Fruit fly (Drosophila melanogaster): Measurements from ENCODE around the gene CG1105.
A peak's percentile ranks its signal among the peaks of the same experiment; 100 is the strongest.

Gene CG1105

DNA sequence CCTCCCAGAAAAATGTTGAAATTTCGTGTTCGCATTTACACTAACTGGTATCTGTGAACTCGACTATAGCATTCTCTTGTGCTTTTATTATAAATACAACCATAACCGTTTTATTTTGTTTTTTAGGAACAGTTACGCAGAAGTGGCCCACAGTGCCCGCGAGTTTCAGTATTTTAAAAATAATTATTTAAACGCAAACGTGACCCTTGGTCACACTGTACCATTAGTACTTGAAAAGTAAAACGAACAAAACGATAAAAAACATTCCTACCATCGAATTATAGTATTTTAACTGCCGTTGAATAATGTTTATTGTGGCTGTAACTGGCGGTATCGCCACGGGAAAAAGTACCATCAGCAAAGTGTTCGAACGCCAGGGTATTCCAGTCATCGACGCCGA lies 15.0 kb upstream of the CG1105 start, which contains the start of gene Dpck (continued):
- TF ChIP-seq lmd (GFP tag; IDR thresholded peaks at IDR 0.05) (no peak), CG4820 (GFP tag; optimal IDR thresholded peaks at IDR 0.05) (no peak), sd (tag; optimal IDR thresholded peaks at IDR 0.05) (peak; percentile 9), MTF-1 (GFP tag; optimal IDR thresholded peaks at IDR 0.05; ENCODE audit: borderline replicate concordance) (no peak), pum (GFP tag; optimal IDR thresholded peaks at IDR 0.05) (peak; percentile 1), inv (GFP tag; IDR thresholded peaks at IDR 0.05; ENCODE audit: partially characterized antibody) (no peak), CG13624 (GFP tag; optimal IDR thresholded peaks at IDR 0.05) (peak; percentile 46), nom (GFP tag; optimal IDR thresholded peaks at IDR 0.05) (peak; percentile 73), vvl (GFP tag; IDR thresholded peaks at IDR 0.05) (0 out of 2 replicates have a peak, but pooled peaks have one; percentile 37), nerfin-1 (tag; optimal IDR thresholded peaks at IDR 0.05) (peak; percentile 6), CG14667 (GFP tag; IDR thresholded peaks at IDR 0.05) (no peak), Taf1 (GFP tag; IDR thresholded peaks at IDR 0.05) (no peak), CG7839 (tag; optimal IDR thresholded peaks at IDR 0.05) (peak; percentile 8), CG12236 (GFP tag; optimal IDR thresholded peaks at IDR 0.05) (no peak), CG15269 (tag; optimal IDR thresholded peaks at IDR 0.05) (peak; percentile 36), CG3726 (GFP tag; IDR thresholded peaks at IDR 0.05) (no peak), Asciz (GFP tag; optimal IDR thresholded peaks at IDR 0.05) (no peak), Xbp1 (GFP tag; optimal IDR thresholded peaks at IDR 0.05) (peak; percentile 19), CG11504 (tag; optimal IDR thresholded peaks at IDR 0.05) (peak; percentile 24), br (optimal IDR thresholded peaks at IDR 0.05) (no peak), dati (GFP tag; IDR thresholded peaks at IDR 0.05) (no peak), CG12071 (GFP tag; optimal IDR thresholded peaks at IDR 0.05) (peak; percentile 4), CG33213 (GFP tag; optimal IDR thresholded peaks at IDR 0.05) (peak; percentile 41), HmgZ (tag; optimal IDR thresholded peaks at IDR 0.05) (peak; percentile 29), cg (GFP tag; optimal IDR thresholded peaks at IDR 0.05) (no peak), sisA (GFP tag; IDR thresholded peaks at IDR 0.05) (no peak), Ravus (GFP tag; IDR thresholded peaks at IDR 0.05) (no peak), CG10959 (GFP tag; IDR thresholded peaks at IDR 0.05) (no peak), CG17186 (GFP tag; optimal IDR thresholded peaks at IDR 0.05) (no peak), Chrac-16 (GFP tag; optimal IDR thresholded peaks at IDR 0.05) (no peak), nmo (GFP tag; optimal IDR thresholded peaks at IDR 0.05) (peak; percentile 21), CG11456 (GFP tag; IDR thresholded peaks at IDR 0.05) (no peak), sens (GFP tag) (peak; percentile 91), fd102C (GFP tag; optimal IDR thresholded peaks at IDR 0.05) (no peak), CG2116 (GFP tag; optimal IDR thresholded peaks at IDR 0.05) (peak; percentile 19), CG30020 (tag; optimal IDR thresholded peaks at IDR 0.05) (peak; percentile 92), so (GFP tag; IDR thresholded peaks at IDR 0.05) (no peak), CG1602 (GFP tag; optimal IDR thresholded peaks at IDR 0.05) (no peak), CG13424 (tag; optimal IDR thresholded peaks at IDR 0.05) (peak; percentile 30), Sin3A (optimal IDR thresholded peaks at IDR 0.05) (peak; percentile 8), CG34376 (GFP tag; optimal IDR thresholded peaks at IDR 0.05) (peak; percentile 52), chif (GFP tag; optimal IDR thresholded peaks at IDR 0.05) (no peak), Rx (GFP tag; IDR thresholded peaks at IDR 0.05) (no peak), CG15514 (GFP tag; optimal IDR thresholded peaks at IDR 0.05) (peak; percentile 2), CG9609 (GFP tag; optimal IDR thresholded peaks at IDR 0.05) (no peak), CTCF (GFP tag; optimal IDR thresholded peaks at IDR 0.05) (peak; percentile 14), ems (GFP tag; optimal IDR thresholded peaks at IDR 0.05) (peak; percentile 38), lab (GFP tag; optimal IDR thresholded peaks at IDR 0.05) (peak; percentile 31), CG3407 (GFP tag; optimal IDR thresholded peaks at IDR 0.05) (no peak), ERR (GFP tag; optimal IDR thresholded peaks at IDR 0.05) (no peak), Ets65A (GFP tag) (peak; percentile 95), cad (GFP tag; optimal IDR thresholded peaks at IDR 0.05) (no peak), CHES-1-like (GFP tag; optimal IDR thresholded peaks at IDR 0.05) (no peak)
